Worm (Caenorhabditis elegans): ENCODE measurements around the gene hrde-1.

hrde-1 gene

DNA sequence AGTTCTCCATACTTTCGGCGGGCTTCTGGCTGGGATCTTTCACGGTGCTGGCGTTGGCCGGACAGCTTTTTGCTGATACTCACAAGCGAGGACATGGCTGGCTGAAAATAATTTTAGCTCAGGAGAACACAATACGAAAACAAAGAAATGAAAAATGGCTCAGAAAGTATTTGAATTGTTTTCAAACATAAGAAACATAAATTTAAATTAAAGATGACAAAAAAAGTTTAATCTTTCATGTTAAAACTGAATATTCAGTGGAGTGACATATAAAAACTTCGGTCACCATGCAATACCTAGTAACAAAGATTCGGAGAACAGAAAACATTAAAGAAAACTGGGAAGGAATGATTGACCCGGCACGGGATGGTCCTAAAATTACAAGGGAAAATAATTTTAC lies 2.6 kb upstream of the hrde-1 start, which contains the start of gene C16C10.2:
C16C10.2 (minus strand) TSS at position 101 of the 400 bp plus-strand sequence.
- TF ChIP-seq sptf-1 (tag; optimal IDR thresholded peaks at IDR 0.05), result no peak
- no peak for TF ChIP-seq nhr-12 (tag; optimal IDR thresholded peaks at IDR 0.05)
- TF ChIP-seq ztf-11 (tag; optimal IDR thresholded peaks at IDR 0.05), result no peak
- TF ChIP-seq nhr-28 (tag; optimal IDR thresholded peaks at IDR 0.05), result no peak
- no peak for TF ChIP-seq tbx-2 (tag; optimal IDR thresholded peaks at IDR 0.05)
- TF ChIP-seq lin-15B (tag; optimal IDR thresholded peaks at IDR 0.05), result no peak
- TF ChIP-seq egl-27 (tag; optimal IDR thresholded peaks at IDR 0.05), result no peak
- TF ChIP-seq nhr-11 (tag; optimal IDR thresholded peaks at IDR 0.05), result no peak
- TF ChIP-seq alr-1 (tag; optimal IDR thresholded peaks at IDR 0.05; ENCODE audit: borderline replicate concordance), result no peak
- no peak for TF ChIP-seq nhr-77 (tag; optimal IDR thresholded peaks at IDR 0.05)
- no peak for TF ChIP-seq nhr-19 (GFP tag; conservative IDR thresholded peaks at IDR 0.05)
- TF ChIP-seq fkh-8 (tag; optimal IDR thresholded peaks at IDR 0.05), result no peak
- no peak for TF ChIP-seq ets-5 (GFP tag; IDR thresholded peaks at IDR 0.05)
- TF ChIP-seq nhr-76 (tag; optimal IDR thresholded peaks at IDR 0.05), result no peak
- no peak for TF ChIP-seq blmp-1 (tag; optimal IDR thresholded peaks at IDR 0.05)
- TF ChIP-seq lir-3 (tag; optimal IDR thresholded peaks at IDR 0.05; ENCODE audit: poor library complexity), result no peak
- no peak for TF ChIP-seq lsy-2 (tag; optimal IDR thresholded peaks at IDR 0.05)
- TF ChIP-seq Y116A8C.19 (tag; optimal IDR thresholded peaks at IDR 0.05; ENCODE audit: borderline replicate concordance), result no peak
- no peak for TF ChIP-seq ceh-88 (GFP tag; IDR thresholded peaks at IDR 0.05)

DNA sequence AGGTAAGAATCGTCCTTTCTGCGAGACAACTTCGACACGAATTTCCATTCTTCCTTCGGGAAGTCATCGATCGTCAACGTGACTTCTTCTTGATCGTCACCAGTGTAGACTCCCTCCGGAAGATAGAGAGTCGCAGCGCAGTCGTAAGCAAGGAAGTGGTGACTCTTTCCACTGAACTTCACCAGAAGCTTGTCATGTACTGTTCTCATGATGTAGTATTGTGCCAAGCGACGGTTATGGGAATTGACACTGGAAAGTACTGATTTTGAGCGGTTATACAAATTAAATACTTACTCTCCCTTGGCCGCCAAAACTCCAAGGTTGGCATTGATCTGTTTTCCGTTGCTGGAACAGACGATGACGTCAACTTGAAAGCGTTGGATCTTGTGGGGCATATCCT lies 470 bp downstream of the hrde-1 start:
- TF ChIP-seq nhr-19 (GFP tag; conservative IDR thresholded peaks at IDR 0.05) (no peak), dsc-1 (tag; optimal IDR thresholded peaks at IDR 0.05) (no peak), ces-1 (GFP tag; optimal IDR thresholded peaks at IDR 0.05) (no peak), hlh-17 (GFP tag; optimal IDR thresholded peaks at IDR 0.05; ENCODE audit: borderline replicate concordance) (no peak), fkh-8 (tag; optimal IDR thresholded peaks at IDR 0.05) (no peak), dpl-1 (GFP tag; optimal IDR thresholded peaks at IDR 0.05) (no peak), Y116A8C.19 (tag; optimal IDR thresholded peaks at IDR 0.05; ENCODE audit: borderline replicate concordance) (no peak), unc-30 (tag; optimal IDR thresholded peaks at IDR 0.05) (no peak), aha-1 (tag; optimal IDR thresholded peaks at IDR 0.05) (no peak), mdl-1 (tag; optimal IDR thresholded peaks at IDR 0.05) (no peak), lin-39 (tag; optimal IDR thresholded peaks at IDR 0.05) (no peak), unc-86 (tag; optimal IDR thresholded peaks at IDR 0.05) (no peak), lir-3 (tag; optimal IDR thresholded peaks at IDR 0.05; ENCODE audit: poor library complexity) (no peak), C16A3.4 (tag; optimal IDR thresholded peaks at IDR 0.05) (no peak), zip-4 (GFP tag; optimal IDR thresholded peaks at IDR 0.05) (no peak), alr-1 (tag; optimal IDR thresholded peaks at IDR 0.05; ENCODE audit: borderline replicate concordance) (no peak), blmp-1 (tag; optimal IDR thresholded peaks at IDR 0.05) (no peak), irx-1 (tag; optimal IDR thresholded peaks at IDR 0.05) (no peak)

DNA sequence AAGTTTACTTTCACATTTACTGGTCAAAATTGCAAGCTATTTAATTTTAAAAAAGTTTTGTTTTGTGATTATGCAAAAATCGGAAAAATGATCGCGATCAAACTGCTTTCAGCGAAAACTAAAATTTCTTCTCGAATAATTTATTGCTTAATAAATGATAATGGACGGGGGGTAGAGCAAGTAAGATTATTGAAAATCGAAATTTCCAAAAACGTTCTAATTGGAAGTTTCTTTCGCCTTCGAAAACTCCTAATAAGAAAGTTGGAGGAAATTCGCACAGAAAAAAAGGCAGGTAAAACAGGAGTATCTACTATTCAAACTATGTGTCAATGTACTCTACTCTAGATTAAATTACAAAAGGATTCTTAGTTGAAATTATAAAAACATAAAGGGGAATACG lies 3.7 kb downstream of the hrde-1 start:
- no peak for TF ChIP-seq lin-13 (GFP tag; optimal IDR thresholded peaks at IDR 0.05)
- TF ChIP-seq lin-15B (tag; optimal IDR thresholded peaks at IDR 0.05), result no peak
- TF ChIP-seq nhr-12 (tag; optimal IDR thresholded peaks at IDR 0.05), result no peak
- TF ChIP-seq nhr-71 (tag; optimal IDR thresholded peaks at IDR 0.05), result no peak
- no peak for TF ChIP-seq ceh-90 (tag; optimal IDR thresholded peaks at IDR 0.05)
- TF ChIP-seq pag-3 (tag; optimal IDR thresholded peaks at IDR 0.05; ENCODE audit: borderline replicate concordance, insufficient read depth), result no peak
- no peak for TF ChIP-seq skn-1 (tag; optimal IDR thresholded peaks at IDR 0.05)
- TF ChIP-seq ztf-11 (tag; optimal IDR thresholded peaks at IDR 0.05), result no peak
- TF ChIP-seq F16B12.6 (tag; optimal IDR thresholded peaks at IDR 0.05), result no peak
- no peak for TF ChIP-seq unc-62 (GFP tag; optimal IDR thresholded peaks at IDR 0.05)
- no peak for TF ChIP-seq sptf-1 (tag; optimal IDR thresholded peaks at IDR 0.05)
- no peak for TF ChIP-seq pqm-1 (tag; optimal IDR thresholded peaks at IDR 0.05)
- TF ChIP-seq alr-1 (tag; optimal IDR thresholded peaks at IDR 0.05; ENCODE audit: borderline replicate concordance), result no peak
- no peak for TF ChIP-seq unc-130 (tag; optimal IDR thresholded peaks at IDR 0.05)

Data from whole organism, L1 larva.